Worm (Caenorhabditis elegans) whole organism, early embryonic: Measurements from ENCODE around the gene spp-31.

Source experiments
- B0310.2 ChIP-seq: sonication (generic microtip); optimal IDR thresholded peaks from 2 replicates; lab custom pipeline; 2016; ENCODE audit warnings: mild to moderate bottlenecking, missing genetic modification characterization, missing compliant biosample characterization
- F13C5.2 ChIP-seq: sonication (generic microtip); optimal IDR thresholded peaks from 2 replicates; lab custom pipeline; 2017; ENCODE audit warnings: mild to moderate bottlenecking, missing genetic modification characterization, inconsistent platforms, missing compliant biosample characterization
- aly-1 ChIP-seq: sonication (generic microtip); optimal IDR thresholded peaks from 2 replicates; lab custom pipeline; 2016; ENCODE audit warnings: missing genetic modification characterization, missing compliant biosample characterization
- ama-1 ChIP-seq: fragments of 150-350 bp; optimal IDR thresholded peaks from 2 replicates; lab custom pipeline; 2014
- ceh-13 ChIP-seq: fragments of 200-800 bp; sonication (Bioruptor generic); optimal IDR thresholded peaks from 2 replicates; lab custom pipeline; 2018; ENCODE audit warnings: mild to moderate bottlenecking, missing genetic modification characterization, missing compliant biosample characterization
- ceh-36 ChIP-seq: sonication (generic microtip); optimal IDR thresholded peaks from 2 replicates; lab custom pipeline; 2016; ENCODE audit warnings: missing genetic modification characterization, inconsistent platforms, missing compliant biosample characterization
- ets-7 ChIP-seq: sonication (generic microtip); optimal IDR thresholded peaks from 2 replicates; lab custom pipeline; 2016; ENCODE audit warnings: missing genotype, missing genetic modification characterization, missing compliant biosample characterization
- flt-1 ChIP-seq: fragments of 200-800 bp; sonication (Bioruptor generic); IDR thresholded peaks from 2 replicates; pipeline ENCODE4 v1.3.6; 2022; ENCODE audit warnings: missing genetic modification characterization, missing compliant biosample characterization
- hmbx-1 ChIP-seq: sonication (generic microtip); optimal IDR thresholded peaks from 2 replicates; lab custom pipeline; 2016; ENCODE audit warnings: mild to moderate bottlenecking, missing genetic modification characterization, missing compliant biosample characterization
- hmg-4 ChIP-seq: fragments of 200-800 bp; sonication (Bioruptor generic); optimal IDR thresholded peaks from 2 replicates; lab custom pipeline; 2018; ENCODE audit warnings: mild to moderate bottlenecking, missing genetic modification characterization, missing compliant biosample characterization
- hnd-1 ChIP-seq: sonication (generic microtip); optimal IDR thresholded peaks from 2 replicates; lab custom pipeline; 2016; ENCODE audit warnings: missing genetic modification characterization, missing compliant biosample characterization
- pes-1 ChIP-seq: fragments of 200-800 bp; sonication (Bioruptor generic); IDR thresholded peaks from 2 replicates; pipeline ENCODE4 v1.3.6; 2022; ENCODE audit warnings: missing genetic modification reagents, missing genetic modification characterization, missing compliant biosample characterization
- scrt-1 ChIP-seq: fragments of 200-800 bp; sonication (Bioruptor generic); IDR thresholded peaks from 2 replicates; pipeline ENCODE4 v1.3.6; 2022; ENCODE audit warnings: missing genetic modification characterization, missing compliant biosample characterization
- sea-1 ChIP-seq: fragments of 200-800 bp; sonication (Bioruptor generic); conservative IDR thresholded peaks from 2 replicates; pipeline ENCODE4 v1.3.6; 2022; ENCODE audit warnings: missing genetic modification characterization, missing compliant biosample characterization
- tbx-11 ChIP-seq: fragments of 200-800 bp; sonication (Bioruptor generic); IDR thresholded peaks from 2 replicates; pipeline ENCODE4 v1.3.6; 2022; ENCODE audit warnings: missing genetic modification characterization, missing compliant biosample characterization
- tbx-37 ChIP-seq: fragments of 200-800 bp; sonication (Bioruptor generic); conservative IDR thresholded peaks from 2 replicates; pipeline ENCODE4 v1.3.6; 2022; ENCODE audit warnings: missing genetic modification reagents, missing genetic modification characterization, missing compliant biosample characterization
- tra-4 ChIP-seq: sonication (generic microtip); optimal IDR thresholded peaks from 2 replicates; lab custom pipeline; 2017; ENCODE audit warnings: missing genetic modification characterization, missing compliant biosample characterization

The spp-31 gene

DNA sequence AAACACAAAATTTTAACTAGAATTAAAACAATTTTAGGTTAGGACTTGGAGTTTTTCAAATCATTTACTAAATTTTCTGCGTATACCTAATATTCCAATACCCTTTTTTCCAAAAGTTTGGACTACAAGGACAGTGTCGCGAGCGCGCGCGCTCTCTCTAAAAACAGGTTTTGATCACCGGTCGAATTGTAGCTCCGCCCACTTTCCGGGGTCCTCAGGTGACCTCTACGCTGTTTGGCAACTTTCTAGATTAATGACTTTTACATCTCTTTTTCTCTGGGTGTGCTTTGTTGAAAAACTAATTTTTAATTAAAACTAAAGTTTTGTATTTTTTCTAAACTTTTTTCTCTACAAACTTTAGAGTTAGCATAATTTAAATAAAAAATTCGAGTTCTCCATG is 17.3 kb upstream of the spp-31 start:
- TF ChIP-seq hmbx-1 = no peak
- no peak for TF ChIP-seq hmg-4
- no peak for TF ChIP-seq tbx-37 (GFP tag; lab: Robert Waterston, UW)
- TF ChIP-seq ceh-13 (GFP tag; lab: Kevin White, UChicago) = no peak
- no peak for TF ChIP-seq hnd-1
- TF ChIP-seq ceh-36 (tag; lab: Kevin White, UChicago) = no peak
- no peak for TF ChIP-seq aly-1 (tag; lab: Kevin White, UChicago)
- TF ChIP-seq sea-1 (GFP tag; lab: Robert Waterston, UW) = no peak
- no peak for TF ChIP-seq B0310.2 (tag; lab: Kevin White, UChicago)
- TF ChIP-seq tbx-11 (GFP tag; lab: Robert Waterston, UW) = no peak
- no peak for TF ChIP-seq ama-1 (lab: Kevin White, UChicago)
- no peak for TF ChIP-seq scrt-1 (GFP tag; lab: Robert Waterston, UW)
- no peak for TF ChIP-seq ets-7 (tag; lab: Kevin White, UChicago)
- no peak for TF ChIP-seq tra-4 (tag; lab: Kevin White, UChicago)
- no peak for TF ChIP-seq F13C5.2
- no peak for TF ChIP-seq pes-1
- TF ChIP-seq flt-1 (GFP tag; lab: Robert Waterston, UW) = no peak

DNA sequence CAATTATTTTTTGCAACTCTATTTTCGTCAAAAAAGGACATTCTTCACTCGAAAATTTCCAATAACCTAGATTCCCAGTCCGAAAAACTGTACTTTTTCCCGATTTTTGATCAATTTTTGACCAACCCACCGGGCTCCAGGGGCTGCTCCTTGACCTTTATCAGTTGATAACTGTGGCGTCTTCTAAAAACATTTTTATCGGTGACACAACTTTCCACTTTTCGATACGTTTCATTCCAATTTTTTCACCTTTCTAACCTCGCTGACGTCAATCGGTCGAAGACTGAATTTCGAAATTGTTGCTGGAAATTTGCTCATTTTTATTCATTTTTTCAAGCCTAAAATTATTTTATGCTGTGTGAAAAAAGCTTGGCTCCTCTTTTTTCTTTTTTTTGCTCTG is 16.8 kb upstream of the spp-31 start:
- TF ChIP-seq hmbx-1 (no peak), pes-1 (no peak), ama-1 (lab: Kevin White, UChicago) (no peak), tra-4 (tag; lab: Kevin White, UChicago) (no peak), scrt-1 (GFP tag; lab: Robert Waterston, UW) (no peak)

DNA sequence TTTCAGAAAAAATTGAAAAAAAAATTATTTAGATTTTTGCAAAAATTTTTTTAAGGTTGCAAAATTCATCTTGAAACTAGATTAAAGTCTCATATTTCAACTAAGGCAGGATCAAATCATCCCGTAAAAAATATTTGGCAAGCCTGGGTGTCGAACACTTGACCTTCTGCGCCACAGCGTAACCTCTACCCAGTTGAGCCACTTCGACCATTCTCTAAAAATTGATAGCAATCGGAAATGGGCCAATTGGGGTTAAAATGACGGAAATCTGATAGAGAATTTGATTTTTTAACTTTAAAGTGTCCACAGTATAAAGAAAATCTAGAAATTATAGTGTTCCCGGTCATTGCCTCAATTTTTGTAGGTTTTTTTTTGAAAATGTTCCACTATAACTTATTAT is 16.3 kb upstream of the spp-31 start:
- TF ChIP-seq B0310.2 (tag; lab: Kevin White, UChicago) (no peak), ama-1 (lab: Kevin White, UChicago) (no peak), F13C5.2 (no peak), ets-7 (tag; lab: Kevin White, UChicago) (no peak), hmbx-1 (no peak), tra-4 (tag; lab: Kevin White, UChicago) (no peak), flt-1 (GFP tag; lab: Robert Waterston, UW) (no peak), hmg-4 (no peak), hnd-1 (no peak), pes-1 (no peak), tbx-11 (GFP tag; lab: Robert Waterston, UW) (no peak)

DNA sequence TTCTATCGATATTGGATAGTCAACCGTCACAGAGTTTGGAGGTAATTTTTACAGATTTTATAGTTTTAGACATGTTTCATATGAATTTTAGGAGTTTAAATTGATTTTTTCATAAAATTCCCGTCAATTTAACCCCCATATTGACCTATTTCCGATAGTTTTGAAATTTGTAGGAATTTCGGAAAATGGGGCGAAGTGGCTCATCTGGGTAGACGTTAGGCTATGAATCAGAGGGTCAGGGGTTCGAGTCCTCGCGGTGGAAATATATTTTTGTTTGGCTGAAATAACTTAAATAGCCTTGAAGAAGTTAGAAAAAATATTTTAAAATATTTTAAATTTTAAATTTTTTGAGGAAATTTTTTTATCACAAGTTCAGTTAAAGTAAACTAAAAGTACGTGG is 14.9 kb upstream of the spp-31 start:
- no peak for TF ChIP-seq ceh-13 (GFP tag; lab: Kevin White, UChicago)
- no peak for TF ChIP-seq flt-1 (GFP tag; lab: Robert Waterston, UW)
- no peak for TF ChIP-seq scrt-1 (GFP tag; lab: Robert Waterston, UW)
- TF ChIP-seq B0310.2 (tag; lab: Kevin White, UChicago) = no peak
- no peak for TF ChIP-seq pes-1
- TF ChIP-seq hmg-4 = no peak
- TF ChIP-seq tbx-11 (GFP tag; lab: Robert Waterston, UW) = no peak
- TF ChIP-seq ama-1 (lab: Kevin White, UChicago) = no peak
- no peak for TF ChIP-seq hmbx-1
- no peak for TF ChIP-seq tra-4 (tag; lab: Kevin White, UChicago)
- no peak for TF ChIP-seq F13C5.2
- TF ChIP-seq ets-7 (tag; lab: Kevin White, UChicago) = no peak
- TF ChIP-seq ceh-36 (tag; lab: Kevin White, UChicago) = no peak
- TF ChIP-seq sea-1 (GFP tag; lab: Robert Waterston, UW) = no peak
- no peak for TF ChIP-seq hnd-1
- TF ChIP-seq tbx-37 (GFP tag; lab: Robert Waterston, UW) = no peak
- no peak for TF ChIP-seq aly-1 (tag; lab: Kevin White, UChicago)

DNA sequence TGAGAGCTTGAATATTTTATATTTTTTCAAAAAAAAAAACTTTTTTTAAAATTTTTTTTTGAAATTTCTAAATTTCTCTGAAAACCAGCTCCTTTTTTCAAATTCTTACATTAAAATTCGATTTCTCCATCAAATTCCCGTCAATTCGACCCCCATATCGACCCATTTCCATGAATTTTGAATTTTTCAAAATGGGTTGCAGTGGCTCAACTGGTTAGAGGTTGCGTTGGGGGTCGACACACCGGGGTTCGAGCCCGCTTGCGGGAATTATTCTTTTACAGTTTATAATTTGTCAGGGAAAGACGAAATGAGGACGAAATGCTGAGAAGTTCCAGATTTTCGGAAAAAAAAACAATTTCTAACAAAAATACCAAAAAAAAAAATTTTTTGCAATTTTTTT is 12.3 kb upstream of the spp-31 start:
- TF ChIP-seq ets-7 (tag; lab: Kevin White, UChicago) (no peak), tbx-11 (GFP tag; lab: Robert Waterston, UW) (no peak), pes-1 (no peak), ama-1 (lab: Kevin White, UChicago) (no peak), hmbx-1 (no peak), aly-1 (tag; lab: Kevin White, UChicago) (no peak), ceh-36 (tag; lab: Kevin White, UChicago) (no peak), flt-1 (GFP tag; lab: Robert Waterston, UW) (no peak), F13C5.2 (no peak), B0310.2 (tag; lab: Kevin White, UChicago) (no peak), tbx-37 (GFP tag; lab: Robert Waterston, UW) (no peak), hmg-4 (no peak), scrt-1 (GFP tag; lab: Robert Waterston, UW) (no peak)

DNA sequence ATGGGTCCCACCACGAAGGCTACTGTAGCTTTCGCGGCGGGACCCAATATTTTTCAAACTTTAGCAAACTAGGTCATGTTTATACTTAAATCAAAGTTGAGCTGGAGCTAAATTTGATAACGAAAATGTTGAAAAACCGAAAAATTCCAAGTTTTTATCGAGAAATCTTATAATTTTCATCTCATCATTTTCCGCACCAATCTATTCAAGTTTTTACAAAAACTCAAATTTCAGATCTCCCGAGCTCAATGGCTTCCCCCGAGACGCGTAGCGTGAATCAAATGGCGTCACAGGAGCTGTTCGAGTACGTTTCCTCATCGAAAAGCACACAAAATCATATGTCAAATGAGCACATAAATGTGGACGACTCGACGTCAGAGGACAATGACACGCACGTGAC is 8.5 kb upstream of the spp-31 start:
- TF ChIP-seq ama-1 (lab: Kevin White, UChicago) (no peak), F13C5.2 (no peak), sea-1 (GFP tag; lab: Robert Waterston, UW) (no peak), tbx-11 (GFP tag; lab: Robert Waterston, UW) (no peak), hmbx-1 (no peak), ceh-13 (GFP tag; lab: Kevin White, UChicago) (no peak), scrt-1 (GFP tag; lab: Robert Waterston, UW) (no peak), tbx-37 (GFP tag; lab: Robert Waterston, UW) (no peak), hmg-4 (no peak), flt-1 (GFP tag; lab: Robert Waterston, UW) (no peak), hnd-1 (no peak)

DNA sequence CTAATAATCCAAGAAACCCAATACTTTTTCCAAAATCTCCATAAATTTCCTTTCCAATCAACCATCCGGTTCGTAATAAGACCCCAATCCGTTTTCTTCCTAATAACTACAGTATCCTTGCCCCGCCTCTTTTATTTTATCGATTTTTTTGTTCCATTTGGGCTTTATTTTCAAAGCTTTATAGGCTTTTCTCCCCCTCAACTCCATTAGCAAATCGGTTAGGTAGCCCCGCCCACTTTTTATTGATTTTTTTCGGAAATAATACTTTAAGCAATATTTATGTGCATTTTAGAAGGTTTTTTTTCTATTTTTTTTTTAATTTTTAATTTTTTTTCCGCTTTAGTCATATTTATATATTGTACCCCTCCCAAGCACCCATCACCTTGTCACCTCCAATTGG is 6.4 kb upstream of the spp-31 start:
- TF ChIP-seq ets-7 (tag; lab: Kevin White, UChicago) = no peak

DNA sequence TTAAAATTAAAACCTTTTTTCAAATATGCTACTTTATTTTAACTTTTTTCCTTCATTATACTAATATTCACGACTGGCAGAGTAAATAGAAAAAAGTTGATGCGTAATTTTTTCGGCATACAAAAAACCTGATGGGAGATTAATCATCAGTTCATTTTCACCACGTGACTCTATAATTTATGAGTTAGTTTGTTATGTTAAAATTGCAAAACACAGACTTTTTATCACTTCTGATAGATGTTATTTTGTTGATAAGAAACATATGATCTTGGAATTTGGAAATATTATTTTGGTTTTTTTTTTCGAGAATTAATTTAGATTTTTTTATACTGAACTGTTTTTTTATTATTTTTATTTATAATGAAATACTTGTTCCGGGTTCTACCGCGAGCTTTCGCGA is 2.4 kb upstream of the spp-31 start:
- TF ChIP-seq F13C5.2 = no peak
- no peak for TF ChIP-seq ets-7 (tag; lab: Kevin White, UChicago)
- TF ChIP-seq tra-4 (tag; lab: Kevin White, UChicago) = no peak
- no peak for TF ChIP-seq pes-1
- TF ChIP-seq tbx-37 (GFP tag; lab: Robert Waterston, UW) = no peak
- TF ChIP-seq sea-1 (GFP tag; lab: Robert Waterston, UW) = no peak
- no peak for TF ChIP-seq ceh-13 (GFP tag; lab: Kevin White, UChicago)
